Worm (Caenorhabditis elegans) whole organism, early embryonic: Measurements from ENCODE around the gene rnp-4.

Experiments used
- ama-1 ChIP-seq: fragments of 150-350 bp; optimal IDR thresholded peaks from 2 replicates; lab custom pipeline; 2014
- hmg-4 ChIP-seq: fragments of 200-800 bp; sonication (Bioruptor generic); optimal IDR thresholded peaks from 2 replicates; lab custom pipeline; 2018; ENCODE audit warnings: mild to moderate bottlenecking, missing genetic modification characterization, missing compliant biosample characterization

- TF ChIP-seq hmg-4 (no peak), ama-1 (lab: Kevin White, UChicago) (no peak)
These were observed 23.3 kb downstream of the rnp-4 start, which contains the start of gene C28A5.6 for ce11 chrIII:4429402-4429801.
